Worm (Caenorhabditis elegans) whole organism, L2 larva: ENCODE results near the gene F36D3.8.

ENCODE experiments used
- C34F6.9 ChIP-seq: fragments of 150-350 bp; optimal IDR thresholded peaks from 2 replicates; lab custom pipeline; 2014; ENCODE audit warnings: missing biosample characterization, missing genetic modification characterization
- F13H6.1 ChIP-seq: sonication (generic microtip); optimal IDR thresholded peaks from 2 replicates; lab custom pipeline; 2016; ENCODE audit warnings: missing genetic modification characterization, missing compliant biosample characterization
- R02D3.7 ChIP-seq: fragments of 150-350 bp; optimal IDR thresholded peaks from 2 replicates; lab custom pipeline; 2014; ENCODE audit warnings: missing biosample characterization, missing genetic modification characterization
- Y55F3AM.14 ChIP-seq: fragments of 200-800 bp; sonication (Bioruptor generic); optimal IDR thresholded peaks from 2 replicates; lab custom pipeline; 2018; ENCODE audit warnings: mild to moderate bottlenecking, missing genetic modification characterization, missing compliant biosample characterization
- ZK546.5 ChIP-seq: sonication (generic microtip); optimal IDR thresholded peaks from 2 replicates; lab custom pipeline; 2017; ENCODE audit warnings: missing biosample characterization, missing genetic modification characterization
- aly-2 ChIP-seq: fragments of 150-350 bp; optimal IDR thresholded peaks from 2 replicates; lab custom pipeline; 2014; ENCODE audit warnings: missing biosample characterization, missing genetic modification characterization
- ama-1 ChIP-seq: fragments of 150-350 bp; optimal IDR thresholded peaks from 2 replicates; lab custom pipeline; 2018; ENCODE audit warnings: inconsistent platforms
- blmp-1 ChIP-seq: sonication (generic microtip); optimal IDR thresholded peaks from 2 replicates; lab custom pipeline; 2017; ENCODE audit warnings: missing genetic modification characterization, mild to moderate bottlenecking, missing compliant biosample characterization, antibody characterized with exemption, moderate library complexity; ENCODE audit not compliant: insufficient read depth
- crh-2 ChIP-seq: sonication (generic microtip); optimal IDR thresholded peaks from 2 replicates; lab custom pipeline; 2017; ENCODE audit warnings: missing biosample characterization, missing genetic modification characterization
- dmd-4 ChIP-seq: sonication (generic microtip); optimal IDR thresholded peaks from 2 replicates; lab custom pipeline; 2017; ENCODE audit warnings: missing biosample characterization, missing genetic modification characterization
- egl-27 ChIP-seq: sonication (generic microtip); optimal IDR thresholded peaks from 3 replicates; lab custom pipeline; 2017; ENCODE audit warnings: missing biosample characterization, missing genetic modification reagents, missing genetic modification characterization
- elt-1 ChIP-seq: fragments of 150-350 bp; optimal IDR thresholded peaks from 2 replicates; lab custom pipeline; 2014; ENCODE audit warnings: missing biosample characterization, missing genetic modification characterization
- elt-3 ChIP-seq: sonication (generic microtip); optimal IDR thresholded peaks from 2 replicates; lab custom pipeline; 2017; ENCODE audit warnings: missing biosample characterization, missing genetic modification characterization
- fos-1 ChIP-seq: fragments of 150-350 bp; optimal IDR thresholded peaks from 2 replicates; lab custom pipeline; 2014; ENCODE audit warnings: missing biosample characterization, missing genetic modification characterization
- gmeb-1 ChIP-seq: fragments of 150-350 bp; optimal IDR thresholded peaks from 2 replicates; lab custom pipeline; 2014; ENCODE audit warnings: missing biosample characterization, missing genetic modification characterization
- lin-13 ChIP-seq: fragments of 150-350 bp; optimal IDR thresholded peaks from 2 replicates; lab custom pipeline; 2014; ENCODE audit warnings: missing biosample characterization, missing genetic modification reagents, missing genetic modification characterization
- lin-39 ChIP-seq: fragments of 150-350 bp; optimal IDR thresholded peaks from 2 replicates; lab custom pipeline; 2014; ENCODE audit warnings: missing biosample characterization, missing genetic modification reagents, missing genetic modification characterization
- lsy-2 ChIP-seq, 2 experiments: fragments of 150-350 bp in 1 of 2; sonication (generic microtip) in 1 of 2; optimal IDR thresholded peaks; 2 replicates each; lab custom pipeline; 2014 to 2017; ENCODE audit warnings: missing biosample characterization in 2 of 2, missing genetic modification characterization in 2 of 2
- mab-5 ChIP-seq: fragments of 150-350 bp; optimal IDR thresholded peaks from 2 replicates; lab custom pipeline; 2014; ENCODE audit warnings: missing biosample characterization, missing genetic modification characterization
- mbf-1 ChIP-seq: sonication (generic microtip); optimal IDR thresholded peaks from 2 replicates; lab custom pipeline; 2017; ENCODE audit warnings: missing biosample characterization, missing genetic modification characterization
- nhr-10 ChIP-seq: sonication (generic microtip); optimal IDR thresholded peaks from 2 replicates; lab custom pipeline; 2017; ENCODE audit warnings: missing biosample characterization, missing genetic modification characterization
- nhr-11 ChIP-seq: fragments of 150-350 bp; optimal IDR thresholded peaks from 2 replicates; lab custom pipeline; 2014; ENCODE audit warnings: missing biosample characterization, missing genetic modification characterization
- nhr-12 ChIP-seq: fragments of 150-350 bp; optimal IDR thresholded peaks from 2 replicates; lab custom pipeline; 2014; ENCODE audit warnings: missing biosample characterization, missing genetic modification characterization
- nhr-129 ChIP-seq: fragments of 150-350 bp; optimal IDR thresholded peaks from 2 replicates; lab custom pipeline; 2014; ENCODE audit warnings: missing biosample characterization, missing genetic modification characterization
- nhr-23 ChIP-seq: fragments of 150-350 bp; optimal IDR thresholded peaks from 2 replicates; lab custom pipeline; 2014; ENCODE audit warnings: missing biosample characterization, missing genetic modification reagents, missing genetic modification characterization
- nhr-237 ChIP-seq: fragments of 150-350 bp; optimal IDR thresholded peaks from 2 replicates; lab custom pipeline; 2014; ENCODE audit warnings: missing biosample characterization, missing genetic modification characterization
- nhr-6 ChIP-seq: fragments of 150-350 bp; optimal IDR thresholded peaks from 2 replicates; lab custom pipeline; 2014; ENCODE audit warnings: missing biosample characterization, missing genetic modification characterization
- nhr-77 ChIP-seq: fragments of 150-350 bp; optimal IDR thresholded peaks from 2 replicates; lab custom pipeline; 2014; ENCODE audit warnings: missing biosample characterization, missing genetic modification characterization
- peb-1 ChIP-seq: fragments of 150-350 bp; optimal IDR thresholded peaks from 2 replicates; lab custom pipeline; 2014; ENCODE audit warnings: missing biosample characterization, missing genetic modification characterization
- sem-4 ChIP-seq: fragments of 150-350 bp; optimal IDR thresholded peaks from 2 replicates; lab custom pipeline; 2014; ENCODE audit warnings: missing biosample characterization, missing genetic modification reagents, missing genetic modification characterization
- skn-1 ChIP-seq: sonication (generic microtip); optimal IDR thresholded peaks from 2 replicates; lab custom pipeline; 2017; ENCODE audit warnings: missing biosample characterization, missing genetic modification characterization
- sma-3 ChIP-seq: sonication (generic microtip); optimal IDR thresholded peaks from 2 replicates; lab custom pipeline; 2016; ENCODE audit warnings: missing genetic modification reagents, missing genetic modification characterization, missing compliant biosample characterization
- sma-9 ChIP-seq, 2 experiments: fragments of 150-350 bp in 1 of 2; sonication (generic microtip) in 1 of 2; optimal IDR thresholded peaks; 2 replicates each; lab custom pipeline; 2014 to 2016; ENCODE audit warnings: missing genetic modification characterization in 2 of 2, mild to moderate bottlenecking in 1 of 2, missing biosample characterization in 1 of 2, missing compliant biosample characterization in 1 of 2, missing genetic modification reagents in 1 of 2, moderate library complexity in 1 of 2
- snpc-4 ChIP-seq: fragments of 150-350 bp; optimal IDR thresholded peaks from 2 replicates; lab custom pipeline; 2014; ENCODE audit warnings: missing biosample characterization, missing genetic modification characterization
- unc-39 ChIP-seq: fragments of 150-350 bp; optimal IDR thresholded peaks from 2 replicates; lab custom pipeline; 2014; ENCODE audit warnings: missing biosample characterization, missing genetic modification characterization
- unc-55 ChIP-seq: fragments of 150-350 bp; sonication (generic microtip); optimal IDR thresholded peaks from 3 replicates; lab custom pipeline; 2014; ENCODE audit warnings: missing biosample characterization, missing genetic modification reagents, missing genetic modification characterization
- zag-1 ChIP-seq: fragments of 150-350 bp; optimal IDR thresholded peaks from 2 replicates; lab custom pipeline; 2014; ENCODE audit warnings: missing biosample characterization, missing genetic modification characterization

F36D3.8 gene

DNA sequence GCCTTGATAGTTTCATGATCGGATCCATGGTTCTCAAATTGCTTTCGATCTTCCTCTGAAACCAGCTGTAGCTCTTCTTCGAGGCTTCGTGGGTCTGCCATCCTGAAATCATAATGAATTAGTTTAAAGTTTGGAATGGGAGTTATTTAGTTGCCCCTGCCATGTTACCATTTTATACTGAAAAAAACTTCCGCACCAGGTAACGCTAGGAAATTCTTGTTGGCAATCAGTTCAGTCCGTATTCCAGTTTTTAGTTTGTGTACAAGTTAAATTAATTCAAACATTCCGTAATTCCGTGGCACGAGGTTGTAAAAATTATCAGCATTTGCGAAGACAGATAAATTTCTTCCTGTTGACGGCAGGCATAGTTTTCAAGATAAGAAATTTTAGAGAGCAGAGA, 39.5 kb upstream of the F36D3.8 start, which contains the start of gene Y32B12A.5:
Gene Y32B12A.5, minus strand, starts transcription at position 101 of the 400 bp plus-strand sequence.
- TF ChIP-seq lsy-2 (tag; optimal IDR thresholded peaks at IDR 0.05; lab: Kevin White, UChicago): no peak
- TF ChIP-seq skn-1 (tag; lab: Kevin White, UChicago): no peak

DNA sequence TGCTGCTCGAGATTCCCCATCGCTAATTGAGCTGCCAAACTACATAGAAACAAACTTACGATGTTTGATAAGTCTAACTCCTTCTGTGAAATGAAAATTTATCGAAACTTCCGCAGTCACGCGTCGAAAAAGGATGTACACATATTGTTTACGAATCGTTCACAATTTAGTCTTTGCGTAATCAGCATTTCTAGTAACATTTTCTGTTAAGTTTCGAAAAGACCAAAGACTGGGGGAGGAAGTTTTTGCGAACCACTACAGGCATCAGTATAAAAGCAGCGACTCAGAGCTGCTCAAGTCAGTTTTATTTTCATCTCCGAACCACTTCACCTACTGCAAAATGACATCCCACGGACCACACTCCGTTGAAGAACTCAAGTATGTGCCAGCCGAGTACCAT, 38.8 kb upstream of the F36D3.8 start, which contains the start of gene sqst-4:
Gene sqst-4, plus strand, starts transcription at position 301 of the 400 bp plus-strand sequence.
- no peak for TF ChIP-seq lin-39
- TF ChIP-seq blmp-1 (tag; lab: Kevin White, UChicago): no peak
- no peak for TF ChIP-seq R02D3.7 (tag; lab: Kevin White, UChicago)
- TF ChIP-seq lsy-2 (tag; optimal IDR thresholded peaks at IDR 0.05; lab: Kevin White, UChicago): no peak
- TF ChIP-seq nhr-11 (tag; lab: Kevin White, UChicago): no peak
- TF ChIP-seq fos-1 (tag; lab: Kevin White, UChicago): no peak
- TF ChIP-seq nhr-10 (tag; lab: Kevin White, UChicago): no peak
- no peak for TF ChIP-seq dmd-4 (tag; lab: Kevin White, UChicago)
- TF ChIP-seq unc-39 (tag; lab: Kevin White, UChicago): no peak
- no peak for TF ChIP-seq elt-3 (tag; lab: Kevin White, UChicago)
- no peak for TF ChIP-seq nhr-12 (tag; lab: Kevin White, UChicago)
- no peak for TF ChIP-seq Y55F3AM.14 (GFP tag; lab: Kevin White, UChicago)
- no peak for TF ChIP-seq snpc-4 (tag; lab: Kevin White, UChicago)
- TF ChIP-seq mbf-1 (tag; lab: Kevin White, UChicago): no peak
- no peak for TF ChIP-seq ama-1

DNA sequence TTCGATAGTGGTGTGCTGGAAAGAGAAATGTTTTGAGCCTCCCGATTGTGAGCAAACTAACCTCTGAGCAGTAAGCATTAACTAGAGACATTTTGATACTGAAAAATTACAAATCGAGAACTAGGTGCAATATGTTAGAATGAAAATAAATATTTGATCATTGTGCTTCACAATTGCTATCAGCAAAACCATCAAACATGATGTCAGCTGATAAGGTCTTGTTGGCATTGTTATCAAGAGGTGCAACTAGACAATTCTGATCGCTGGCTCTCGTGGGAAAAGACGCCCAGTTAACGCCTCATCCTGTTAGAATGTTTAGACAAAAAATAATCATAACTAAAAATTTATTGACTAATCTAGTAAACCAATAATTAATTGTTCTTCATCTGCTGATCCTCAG, 32.6 kb upstream of the F36D3.8 start, which contains the start of gene comt-2:
Gene comt-2, minus strand, starts transcription at position 131 of the 400 bp plus-strand sequence.
- TF ChIP-seq Y55F3AM.14 (GFP tag; lab: Kevin White, UChicago): no peak
- peak; percentile 72 for TF ChIP-seq fos-1 (tag; lab: Kevin White, UChicago)
- TF ChIP-seq sma-9 (GFP tag; optimal IDR thresholded peaks at IDR 0.05; lab: Kevin White, UChicago): peak; percentile 60
- TF ChIP-seq sma-9 (tag; optimal IDR thresholded peaks at IDR 0.05; lab: Kevin White, UChicago): no peak

DNA sequence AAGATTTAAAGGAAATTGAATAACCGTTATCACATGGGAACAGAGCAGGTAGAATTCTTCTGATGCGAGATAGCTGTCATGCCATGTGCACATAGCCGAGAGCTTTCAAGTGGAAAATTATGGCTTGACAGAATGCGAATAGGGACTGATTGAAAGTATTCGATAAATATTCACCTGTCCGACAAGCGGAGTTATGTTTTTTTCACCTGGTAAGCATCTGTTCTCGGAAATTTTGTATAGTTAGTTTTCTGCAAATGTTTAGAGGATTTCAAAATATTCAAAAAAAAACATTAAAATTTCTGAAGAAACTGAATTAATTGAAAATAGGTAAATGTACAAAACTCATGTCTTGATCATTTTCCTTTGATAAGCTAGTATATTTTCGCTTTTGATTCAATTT, 29.5 kb upstream of the F36D3.8 start, which contains the start of gene srh-136:
Gene srh-136, minus strand, starts transcription at position 93 of the 400 bp plus-strand sequence.
- TF ChIP-seq F13H6.1 (no peak), mab-5 (no peak), zag-1 (tag; lab: Kevin White, UChicago) (no peak), lin-39 (no peak), crh-2 (tag; lab: Kevin White, UChicago) (no peak), lin-13 (no peak), peb-1 (tag; lab: Kevin White, UChicago) (no peak), blmp-1 (tag; lab: Kevin White, UChicago) (no peak), nhr-77 (tag; lab: Kevin White, UChicago) (no peak), aly-2 (tag; lab: Kevin White, UChicago) (no peak), mbf-1 (tag; lab: Kevin White, UChicago) (no peak)

DNA sequence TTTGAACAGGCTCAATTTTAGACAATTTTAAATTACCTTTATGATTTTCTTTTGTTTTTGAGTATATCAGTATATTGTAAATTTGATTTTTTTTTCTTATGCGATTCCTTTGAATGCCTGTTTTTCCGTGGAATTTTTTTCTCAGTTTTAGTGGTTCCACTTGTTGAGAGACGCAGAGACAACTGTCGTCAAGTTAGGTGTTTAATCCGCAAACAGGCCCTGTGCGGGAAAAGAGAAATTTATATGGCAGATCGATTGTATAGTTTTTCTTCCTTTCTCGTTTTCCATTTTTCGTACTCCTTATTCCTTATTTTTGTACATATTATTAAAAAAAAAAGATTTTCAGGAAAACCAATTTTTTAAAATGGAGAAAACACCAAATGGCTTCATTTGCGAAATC, 28.0 kb upstream of the F36D3.8 start, which contains the start of gene F36D3.1:
Gene F36D3.1, plus strand, starts transcription at position 347 of the 400 bp plus-strand sequence.
- no peak for TF ChIP-seq nhr-6
- no peak for TF ChIP-seq aly-2 (tag; lab: Kevin White, UChicago)
- TF ChIP-seq sma-9 (GFP tag; optimal IDR thresholded peaks at IDR 0.05; lab: Kevin White, UChicago): no peak
- TF ChIP-seq sma-9 (tag; optimal IDR thresholded peaks at IDR 0.05; lab: Kevin White, UChicago): no peak
- TF ChIP-seq nhr-237 (tag; lab: Kevin White, UChicago): no peak
- TF ChIP-seq lsy-2 (tag; optimal IDR thresholded peaks at IDR 0.05; lab: Kevin White, UChicago): peak; percentile 29 to 73
- TF ChIP-seq sma-3: no peak
- TF ChIP-seq Y55F3AM.14 (GFP tag; lab: Kevin White, UChicago): no peak
- peak; percentile 80 for TF ChIP-seq gmeb-1 (tag; lab: Kevin White, UChicago)
- peak; percentile 15 for TF ChIP-seq fos-1 (tag; lab: Kevin White, UChicago)
- peak; percentile 43 for TF ChIP-seq C34F6.9 (tag; lab: Kevin White, UChicago)
- TF ChIP-seq elt-1 (tag; lab: Kevin White, UChicago): no peak
- no peak for TF ChIP-seq F13H6.1
- peak; percentile 53 for TF ChIP-seq nhr-129 (tag; lab: Kevin White, UChicago)
- no peak for TF ChIP-seq nhr-23 (tag; lab: Kevin White, UChicago)
- no peak for TF ChIP-seq egl-27
- TF ChIP-seq sem-4: peak; percentile 23
- no peak for TF ChIP-seq mab-5
- no peak for TF ChIP-seq nhr-77 (tag; lab: Kevin White, UChicago)
- peak; percentile 65 for TF ChIP-seq unc-55
- TF ChIP-seq peb-1 (tag; lab: Kevin White, UChicago): no peak
- peak; percentile 67 for TF ChIP-seq snpc-4 (tag; lab: Kevin White, UChicago)
- TF ChIP-seq lin-13: peak; percentile 56
- TF ChIP-seq zag-1 (tag; lab: Kevin White, UChicago): no peak
- no peak for TF ChIP-seq ZK546.5
- peak; percentile 34 for TF ChIP-seq crh-2 (tag; lab: Kevin White, UChicago)
